Worm (Caenorhabditis elegans): Measurements from ENCODE around the gene C07D10.1.

- TF ChIP-seq unc-62 (GFP tag; optimal IDR thresholded peaks at IDR 0.05) = no peak
- TF ChIP-seq unc-130 (GFP tag; optimal IDR thresholded peaks at IDR 0.05) = no peak
- TF ChIP-seq ceh-27 (GFP tag; optimal IDR thresholded peaks at IDR 0.05) = no peak
- TF ChIP-seq nhr-90 (tag; optimal IDR thresholded peaks at IDR 0.05) = no peak
- peak; percentile 42 for TF ChIP-seq him-1 (tag; optimal IDR thresholded peaks at IDR 0.05)
- TF ChIP-seq nfya-2 (GFP tag; IDR thresholded peaks at IDR 0.05) = no peak
- TF ChIP-seq Y79H2A.3 (GFP tag; conservative IDR thresholded peaks at IDR 0.05) = no peak
Observed at ce11 chrII:7356773-7357172, 42.0 kb upstream of the C07D10.1 start.
